Worm (Caenorhabditis elegans) whole organism, late embryonic: ENCODE results near the gene pfn-3.

ENCODE experiments used
- C38D4.7 ChIP-seq: fragments of 200-800 bp; sonication (Bioruptor generic); optimal IDR thresholded peaks from 2 replicates; lab custom pipeline; 2018; ENCODE audit warnings: mild to moderate bottlenecking, missing genetic modification characterization, moderate library complexity, missing compliant biosample characterization
- F13H6.1 ChIP-seq: sonication (generic microtip); optimal IDR thresholded peaks from 2 replicates; lab custom pipeline; 2016; ENCODE audit warnings: missing genetic modification characterization, missing compliant biosample characterization
- K09A11.1 ChIP-seq: sonication (generic microtip); optimal IDR thresholded peaks from 2 replicates; lab custom pipeline; 2017; ENCODE audit warnings: antibody characterized with exemption, mild to moderate bottlenecking, missing genetic modification characterization, missing compliant biosample characterization; ENCODE audit not compliant: insufficient read depth
- ceh-24 ChIP-seq: sonication (generic microtip); optimal IDR thresholded peaks from 2 replicates; lab custom pipeline; 2016; ENCODE audit warnings: mild to moderate bottlenecking, missing genetic modification characterization, missing compliant biosample characterization
- ceh-31 ChIP-seq: sonication (generic microtip); optimal IDR thresholded peaks from 2 replicates; lab custom pipeline; 2016; ENCODE audit warnings: missing genetic modification characterization, missing compliant biosample characterization
- ceh-34 ChIP-seq: sonication (generic microtip); optimal IDR thresholded peaks from 2 replicates; lab custom pipeline; 2016; ENCODE audit warnings: mild to moderate bottlenecking, missing genetic modification characterization, missing compliant biosample characterization
- ceh-45 ChIP-seq: fragments of 200-800 bp; sonication (Bioruptor generic); IDR thresholded peaks from 2 replicates; pipeline ENCODE4 v1.3.6; 2022; ENCODE audit warnings: missing genetic modification reagents, missing genetic modification characterization, missing compliant biosample characterization
- che-1 ChIP-seq: sonication (generic microtip); optimal IDR thresholded peaks from 2 replicates; lab custom pipeline; 2016; ENCODE audit warnings: mild to moderate bottlenecking, missing genetic modification characterization, missing compliant biosample characterization
- hlh-6 ChIP-seq: sonication (generic microtip); optimal IDR thresholded peaks from 2 replicates; lab custom pipeline; 2016; ENCODE audit warnings: missing genotype, missing genetic modification characterization, missing compliant biosample characterization
- nfya-1 ChIP-seq: sonication (generic microtip); optimal IDR thresholded peaks from 2 replicates; lab custom pipeline; 2017; ENCODE audit warnings: missing genetic modification characterization, mild to moderate bottlenecking, missing compliant biosample characterization, antibody characterized with exemption, moderate library complexity
- nhr-11 ChIP-seq: fragments of 150-350 bp; optimal IDR thresholded peaks from 2 replicates; lab custom pipeline; 2014; ENCODE audit warnings: missing biosample characterization, missing genetic modification characterization
- npax-4 ChIP-seq: sonication (generic microtip); optimal IDR thresholded peaks from 2 replicates; lab custom pipeline; 2016; ENCODE audit warnings: missing genetic modification characterization, missing compliant biosample characterization
- rnt-1 ChIP-seq: sonication (generic microtip); optimal IDR thresholded peaks from 2 replicates; lab custom pipeline; 2016; ENCODE audit warnings: missing genetic modification characterization, missing compliant biosample characterization
- unc-86 ChIP-seq: sonication (generic microtip); optimal IDR thresholded peaks from 2 replicates; lab custom pipeline; 2016; ENCODE audit warnings: missing genetic modification characterization, missing compliant biosample characterization

DNA sequence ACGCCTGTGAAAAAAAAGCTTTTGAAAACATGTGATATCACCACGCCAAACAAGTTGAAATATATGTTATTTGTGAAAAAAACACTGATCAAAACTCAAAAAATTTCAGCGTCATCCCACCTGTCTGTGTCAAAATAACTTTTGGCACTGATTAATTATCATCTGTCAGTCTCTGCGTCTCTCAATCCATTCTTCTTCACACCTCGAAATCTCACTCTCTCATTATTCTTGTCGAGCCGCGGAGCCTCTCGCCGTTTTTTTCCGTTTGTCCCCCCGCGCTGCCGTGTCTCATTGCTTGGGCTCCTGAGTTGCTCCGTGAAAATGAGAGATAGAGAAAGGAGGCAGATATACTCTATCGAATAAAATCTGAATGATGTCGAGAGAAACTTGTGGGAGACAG, 29.4 kb downstream of the pfn-3 start:
- no peak for TF ChIP-seq hlh-6 (tag; lab: Kevin White, UChicago)
- no peak for TF ChIP-seq unc-86 (tag; lab: Kevin White, UChicago)
- no peak for TF ChIP-seq nhr-11
- TF ChIP-seq ceh-34 = no peak
- TF ChIP-seq K09A11.1 (tag; lab: Kevin White, UChicago) = no peak
- peak; percentile 44 for TF ChIP-seq rnt-1 (tag; lab: Kevin White, UChicago)
- TF ChIP-seq che-1 = no peak
- no peak for TF ChIP-seq F13H6.1 (tag; lab: Kevin White, UChicago)
- TF ChIP-seq ceh-45 (GFP tag; lab: Robert Waterston, UW) = no peak
- TF ChIP-seq C38D4.7 = no peak
- TF ChIP-seq nfya-1 (tag; lab: Kevin White, UChicago) = peak; percentile 3
- TF ChIP-seq ceh-24 (tag; lab: Kevin White, UChicago) = no peak
- no peak for TF ChIP-seq npax-4 (tag; lab: Kevin White, UChicago)
- no peak for TF ChIP-seq ceh-31 (tag; lab: Kevin White, UChicago)
